Worm (Caenorhabditis elegans) whole organism, young adult: ENCODE data around the gene K06H6.5.

Experiments used
- him-1 ChIP-seq: sonication (generic microtip); optimal IDR thresholded peaks from 2 replicates; lab custom pipeline; 2016; ENCODE audit warnings: missing genotype, missing genetic modification reagents, missing genetic modification characterization, missing compliant biosample characterization
- lsy-27 ChIP-seq: sonication (generic microtip); optimal IDR thresholded peaks from 2 replicates; lab custom pipeline; 2017; ENCODE audit warnings: missing genetic modification characterization, mild to moderate bottlenecking, missing compliant biosample characterization, antibody characterized with exemption, missing genotype, borderline replicate concordance; ENCODE audit not compliant: insufficient read depth
- rec-8 ChIP-seq, 2 experiments: sonication (generic microtip); optimal IDR thresholded peaks; 2 replicates each; lab custom pipeline; 2016; ENCODE audit warnings: mild to moderate bottlenecking in 2 of 2, missing genetic modification characterization in 2 of 2, missing genetic modification reagents in 2 of 2, missing genotype in 2 of 2, missing biosample characterization in 1 of 2, missing compliant biosample characterization in 1 of 2, moderate library complexity in 1 of 2

DNA sequence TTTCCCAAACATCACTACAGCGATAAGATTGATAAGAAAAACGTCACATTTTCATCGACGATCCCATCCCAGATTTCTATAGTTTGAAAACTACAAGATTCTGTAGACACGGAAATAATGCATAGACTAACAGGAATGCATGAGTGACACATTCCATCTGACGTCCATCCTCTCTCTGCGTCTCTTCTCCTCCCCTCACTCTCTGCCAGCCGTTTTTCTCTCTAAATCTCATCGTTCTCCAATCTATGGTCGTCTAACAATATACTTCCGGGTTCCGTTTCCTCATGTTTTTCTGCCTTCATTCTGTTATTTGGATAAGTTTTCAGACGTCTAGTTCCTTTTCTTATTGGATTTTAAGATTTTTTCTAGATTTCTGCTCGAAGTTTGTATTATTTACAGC is 42.9 kb downstream of the K06H6.5 start, which contains the start of gene F48G7.4:
- TF ChIP-seq lsy-27 (tag; lab: Kevin White, UChicago) (no peak), rec-8 (tag; optimal IDR thresholded peaks at IDR 0.05; lab: Kevin White, UChicago) (no peak), him-1 (tag; lab: Kevin White, UChicago) (no peak)
